Fruit fly (Drosophila melanogaster): ENCODE data around the gene eIF4E3.

DNA sequence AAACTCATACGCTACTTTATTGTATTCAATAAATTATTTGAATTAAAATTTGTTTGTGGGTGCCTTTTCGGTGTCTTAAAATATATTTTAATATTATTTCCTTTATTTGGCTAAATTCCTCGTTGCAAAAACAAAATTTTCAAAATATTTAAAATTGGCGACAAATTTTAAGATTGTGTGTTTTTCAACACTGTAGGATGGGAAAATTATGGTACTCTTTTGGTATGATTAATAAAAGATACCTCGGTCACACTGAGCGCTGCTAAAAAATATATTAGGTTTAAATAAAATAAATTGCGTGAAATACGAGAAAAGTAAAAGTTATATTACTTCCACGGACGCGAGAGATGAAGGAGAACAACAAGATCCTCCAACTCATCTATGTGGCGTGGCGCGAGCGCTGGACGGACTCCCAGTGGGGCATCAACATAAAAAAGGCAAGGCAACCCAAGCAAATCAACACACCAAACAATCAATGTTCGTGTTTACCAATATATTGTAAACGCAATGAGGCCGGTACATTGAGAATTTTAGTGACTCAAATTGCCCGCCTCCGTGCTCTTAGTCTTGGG lies 37.9 kb upstream of the eIF4E3 start, which contains the start of gene MED24:
- TF ChIP-seq pan (optimal IDR thresholded peaks at IDR 0.05) (no peak), psq (optimal IDR thresholded peaks at IDR 0.05) (no peak), CG8478 (optimal IDR thresholded peaks at IDR 0.05) (no peak), EcR (GFP tag; optimal IDR thresholded peaks at IDR 0.05) (no peak), usp (GFP tag; optimal IDR thresholded peaks at IDR 0.05) (no peak)

Measured in whole organism.